Worm (Caenorhabditis elegans) whole organism, young adult: ENCODE measurements around the gene pals-30.

ENCODE experiments used
- B0019.2 ChIP-seq: fragments of 200-800 bp; sonication (Bioruptor generic); conservative IDR thresholded peaks from 2 replicates; pipeline ENCODE4 v1.3.6; 2022; ENCODE audit warnings: missing genetic modification reagents, missing genetic modification characterization, missing compliant biosample characterization
- B0261.1 ChIP-seq: sonication (generic microtip); optimal IDR thresholded peaks from 2 replicates; lab custom pipeline; 2016; ENCODE audit warnings: mild to moderate bottlenecking, missing genetic modification characterization, moderate library complexity, missing compliant biosample characterization
- D2030.7 ChIP-seq: fragments of 200-800 bp; sonication (Bioruptor generic); IDR thresholded peaks from 2 replicates; pipeline ENCODE4 v1.3.6; 2022; ENCODE audit warnings: missing genetic modification reagents, missing genetic modification characterization, missing compliant biosample characterization
- F10E7.11 ChIP-seq: sonication (generic microtip); optimal IDR thresholded peaks from 2 replicates; lab custom pipeline; 2017; ENCODE audit warnings: mild to moderate bottlenecking, missing genetic modification characterization, moderate library complexity, missing compliant biosample characterization
- F37B4.10 ChIP-seq: fragments of 200-800 bp; sonication (Bioruptor generic); IDR thresholded peaks from 2 replicates; pipeline ENCODE4 v1.3.6; 2022; ENCODE audit warnings: missing genetic modification characterization, missing compliant biosample characterization
- F49E8.2 ChIP-seq: sonication (generic microtip); optimal IDR thresholded peaks from 3 replicates; lab custom pipeline; 2017; ENCODE audit warnings: missing genetic modification characterization, mild to moderate bottlenecking, missing compliant biosample characterization, antibody characterized with exemption, moderate library complexity; ENCODE audit not compliant: insufficient read depth
- F57A8.1 ChIP-seq: fragments of 200-800 bp; sonication (Bioruptor generic); optimal IDR thresholded peaks from 2 replicates; lab custom pipeline; 2018; ENCODE audit warnings: mild to moderate bottlenecking, missing genetic modification characterization, moderate library complexity, missing compliant biosample characterization
- T07F8.4 ChIP-seq: sonication (generic microtip); optimal IDR thresholded peaks from 2 replicates; lab custom pipeline; 2016; ENCODE audit warnings: mild to moderate bottlenecking, missing genetic modification characterization, moderate library complexity, missing compliant biosample characterization
- Y79H2A.3 ChIP-seq: fragments of 200-800 bp; sonication (Bioruptor generic); conservative IDR thresholded peaks from 2 replicates; pipeline ENCODE4 v1.3.6; 2022; ENCODE audit warnings: missing genetic modification reagents, missing genetic modification characterization, missing compliant biosample characterization
- aptf-3 ChIP-seq: fragments of 200-800 bp; sonication (Bioruptor generic); IDR thresholded peaks from 2 replicates; pipeline ENCODE4 v1.3.6; 2022; ENCODE audit warnings: missing genetic modification characterization, missing compliant biosample characterization
- attf-3 ChIP-seq: fragments of 200-800 bp; sonication (Bioruptor generic); conservative IDR thresholded peaks from 2 replicates; pipeline ENCODE4 v1.3.6; 2022; ENCODE audit warnings: missing genetic modification reagents, missing genetic modification characterization, missing compliant biosample characterization
- attf-6 ChIP-seq: fragments of 200-800 bp; sonication (Bioruptor generic); IDR thresholded peaks from 2 replicates; pipeline ENCODE4 v1.3.6; 2022; ENCODE audit warnings: missing genetic modification reagents, missing genetic modification characterization, missing compliant biosample characterization
- ceh-100 ChIP-seq: fragments of 200-800 bp; sonication (Bioruptor generic); IDR thresholded peaks from 2 replicates; pipeline ENCODE4 v1.3.6; 2022; ENCODE audit warnings: missing genetic modification reagents, missing genetic modification characterization, missing compliant biosample characterization
- gei-17 ChIP-seq: fragments of 200-800 bp; sonication (Bioruptor generic); optimal IDR thresholded peaks from 2 replicates; lab custom pipeline; 2018; ENCODE audit warnings: mild to moderate bottlenecking, missing genetic modification characterization, missing compliant biosample characterization
- him-1 ChIP-seq: sonication (generic microtip); optimal IDR thresholded peaks from 2 replicates; lab custom pipeline; 2016; ENCODE audit warnings: missing genotype, missing genetic modification reagents, missing genetic modification characterization, missing compliant biosample characterization
- hmg-1.2 ChIP-seq: fragments of 200-800 bp; sonication (Bioruptor generic); IDR thresholded peaks from 2 replicates; pipeline ENCODE4 v1.3.6; 2022; ENCODE audit warnings: missing genetic modification reagents, missing genetic modification characterization, missing compliant biosample characterization
- hrde-1 ChIP-seq: sonication (generic microtip); optimal IDR thresholded peaks from 2 replicates; lab custom pipeline; 2016; ENCODE audit warnings: missing genetic modification characterization, mild to moderate bottlenecking, missing compliant biosample characterization, moderate library complexity, missing genotype, missing genetic modification reagents, borderline replicate concordance
- lag-1 ChIP-seq: fragments of 200-800 bp; sonication (Bioruptor generic); IDR thresholded peaks from 2 replicates; pipeline ENCODE4 v1.3.6; 2022; ENCODE audit warnings: missing genetic modification reagents, missing genetic modification characterization, missing compliant biosample characterization
- let-607 ChIP-seq, 2 experiments: fragments of 200-800 bp in 1 of 2; sonication (Bioruptor generic) in 1 of 2; sonication (generic microtip) in 1 of 2; optimal IDR thresholded peaks; 2 replicates each; lab custom pipeline; 2016 to 2018; ENCODE audit warnings: mild to moderate bottlenecking in 2 of 2, missing compliant biosample characterization in 2 of 2, missing genetic modification characterization in 2 of 2, moderate library complexity in 2 of 2, missing genotype in 1 of 2
- lin-40 ChIP-seq: sonication (generic microtip); optimal IDR thresholded peaks from 2 replicates; lab custom pipeline; 2016; ENCODE audit warnings: missing genetic modification characterization, mild to moderate bottlenecking, missing compliant biosample characterization, missing genotype, missing genetic modification reagents
- lsl-1 ChIP-seq: fragments of 200-800 bp; sonication (Bioruptor generic); optimal IDR thresholded peaks from 2 replicates; lab custom pipeline; 2018; ENCODE audit warnings: mild to moderate bottlenecking, missing genetic modification characterization, moderate library complexity, missing compliant biosample characterization
- mel-28 ChIP-seq: sonication (generic microtip); optimal IDR thresholded peaks from 2 replicates; lab custom pipeline; 2016; ENCODE audit warnings: borderline replicate concordance, mild to moderate bottlenecking, missing genetic modification characterization, missing compliant biosample characterization
- nfya-2 ChIP-seq: fragments of 200-800 bp; sonication (Bioruptor generic); IDR thresholded peaks from 2 replicates; pipeline ENCODE4 v1.3.6; 2022; ENCODE audit warnings: missing genetic modification reagents, missing genetic modification characterization, missing compliant biosample characterization
- nfyb-1 ChIP-seq: fragments of 200-800 bp; sonication (Bioruptor generic); IDR thresholded peaks from 2 replicates; pipeline ENCODE4 v1.3.6; 2022; ENCODE audit warnings: missing genetic modification reagents, missing genetic modification characterization, missing compliant biosample characterization
- nhr-179 ChIP-seq: sonication (generic microtip); optimal IDR thresholded peaks from 2 replicates; lab custom pipeline; 2016; ENCODE audit warnings: mild to moderate bottlenecking, missing genetic modification characterization, missing compliant biosample characterization
- nhr-80 ChIP-seq: sonication (generic microtip); optimal IDR thresholded peaks from 2 replicates; lab custom pipeline; 2016; ENCODE audit warnings: missing genetic modification characterization, missing compliant biosample characterization
- nhr-90 ChIP-seq: sonication (generic microtip); optimal IDR thresholded peaks from 2 replicates; lab custom pipeline; 2016; ENCODE audit warnings: missing genotype, mild to moderate bottlenecking, missing genetic modification characterization, missing compliant biosample characterization
- pbrm-1 ChIP-seq: fragments of 200-800 bp; sonication (Bioruptor generic); IDR thresholded peaks from 2 replicates; pipeline ENCODE4 v1.3.6; 2022; ENCODE audit warnings: missing genetic modification reagents, missing genetic modification characterization, missing compliant biosample characterization
- pha-4 ChIP-seq: fragments of 150-350 bp; sonication (generic microtip); optimal IDR thresholded peaks from 2 replicates; lab custom pipeline; 2014; ENCODE audit warnings: missing biosample characterization, missing genetic modification reagents, missing genetic modification characterization
- rcor-1 ChIP-seq: fragments of 200-800 bp; sonication (Bioruptor generic); IDR thresholded peaks from 2 replicates; pipeline ENCODE4 v1.3.6; 2022; ENCODE audit warnings: missing genetic modification reagents, missing genetic modification characterization, missing compliant biosample characterization
- sdz-38 ChIP-seq: sonication (generic microtip); optimal IDR thresholded peaks from 2 replicates; lab custom pipeline; 2016; ENCODE audit warnings: missing genotype, missing genetic modification characterization, missing compliant biosample characterization
- snpc-1.3 ChIP-seq: sonication (generic microtip); optimal IDR thresholded peaks from 2 replicates; lab custom pipeline; 2017; ENCODE audit warnings: missing genetic modification characterization, mild to moderate bottlenecking, missing compliant biosample characterization, antibody characterized with exemption, moderate library complexity, missing genotype, missing genetic modification reagents; ENCODE audit not compliant: insufficient read depth
- snpc-3.4 ChIP-seq: sonication (generic microtip); optimal IDR thresholded peaks from 2 replicates; lab custom pipeline; 2017; ENCODE audit warnings: missing genetic modification characterization, mild to moderate bottlenecking, missing compliant biosample characterization, antibody characterized with exemption, moderate library complexity, missing genotype, missing genetic modification reagents
- snpc-4 ChIP-seq, 5 experiments: fragments of 150-350 bp in 1 of 5; sonication (generic microtip) in 4 of 5; optimal IDR thresholded peaks; 2 replicates each; lab custom pipeline; 2014 to 2018; ENCODE audit warnings: missing genetic modification characterization in 5 of 5, missing biosample characterization in 3 of 5, antibody characterized with exemption in 2 of 5, mild to moderate bottlenecking in 2 of 5, missing compliant biosample characterization in 2 of 5, missing genotype in 2 of 5, moderate library complexity in 2 of 5, missing genetic modification reagents in 1 of 5
- somi-1 ChIP-seq: fragments of 200-800 bp; sonication (Bioruptor generic); optimal IDR thresholded peaks from 2 replicates; lab custom pipeline; 2018; ENCODE audit warnings: mild to moderate bottlenecking, missing genetic modification characterization, missing compliant biosample characterization
- tlf-1 ChIP-seq: fragments of 200-800 bp; sonication (Bioruptor generic); optimal IDR thresholded peaks from 2 replicates; lab custom pipeline; 2018; ENCODE audit warnings: mild to moderate bottlenecking, missing genetic modification characterization, missing compliant biosample characterization
- unc-130 ChIP-seq: sonication (generic microtip); optimal IDR thresholded peaks from 2 replicates; lab custom pipeline; 2016; ENCODE audit warnings: missing genetic modification reagents, missing genetic modification characterization, missing compliant biosample characterization
- zim-3 ChIP-seq: sonication (generic microtip); optimal IDR thresholded peaks from 2 replicates; lab custom pipeline; 2017; ENCODE audit warnings: mild to moderate bottlenecking, missing genetic modification characterization, moderate library complexity, missing compliant biosample characterization

pals-30 gene

DNA sequence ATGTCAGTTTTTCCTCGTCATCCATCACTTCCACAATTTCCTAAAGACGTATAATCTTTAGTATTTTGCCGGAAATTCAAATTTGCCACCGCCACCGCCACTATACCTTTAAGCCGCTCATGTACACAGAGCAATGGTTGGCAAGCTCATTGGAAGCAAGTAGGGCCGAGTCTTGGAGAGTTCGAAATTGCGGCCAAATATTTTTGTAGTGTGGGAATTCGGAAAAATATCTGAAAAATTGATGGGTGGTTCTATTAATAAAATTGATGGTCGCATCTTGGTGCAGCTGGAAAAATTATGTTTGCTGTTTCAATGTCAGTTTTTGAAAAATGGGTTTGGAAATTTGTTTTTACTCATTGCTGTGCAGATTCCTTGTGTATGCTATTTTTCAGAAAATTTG is 19.9 kb upstream of the pals-30 start:
- TF ChIP-seq F37B4.10 (GFP tag; lab: Robert Waterston, UW) (0 out of 2 replicates have a peak, but pooled peaks have one; percentile 81), hmg-1.2 (GFP tag; lab: Robert Waterston, UW) (no peak)

DNA sequence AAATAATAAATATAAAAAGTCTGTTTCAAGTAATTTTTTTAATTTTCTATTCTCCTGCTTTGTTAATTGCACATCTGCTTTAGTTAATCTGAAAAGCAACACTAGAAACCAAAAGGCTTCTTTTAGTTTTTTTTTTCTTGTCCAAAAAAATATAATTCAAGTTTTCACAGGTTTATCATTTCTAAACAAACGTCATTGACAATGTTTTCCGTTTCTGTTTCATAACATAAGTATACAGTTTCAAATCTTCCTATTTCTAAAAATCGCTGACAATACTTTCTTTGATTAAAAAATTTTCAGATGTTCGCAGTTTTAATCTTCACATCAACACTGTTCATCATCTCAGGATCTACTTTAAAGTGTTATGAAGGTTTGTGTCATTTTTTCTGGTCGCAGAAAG is 13.3 kb upstream of the pals-30 start, which contains the start of gene Y57G11B.2:
Y57G11B.2 (plus strand) TSS at position 301 of the 400 bp plus-strand sequence.
- no peak for TF ChIP-seq B0019.2
- TF ChIP-seq rcor-1 (GFP tag; lab: Robert Waterston, UW) = no peak
- no peak for TF ChIP-seq unc-130 (GFP tag; lab: Kevin White, UChicago)
- no peak for TF ChIP-seq F37B4.10 (GFP tag; lab: Robert Waterston, UW)
- TF ChIP-seq mel-28 = no peak
- TF ChIP-seq let-607 (tag; optimal IDR thresholded peaks at IDR 0.05; lab: Kevin White, UChicago) = no peak
- TF ChIP-seq hrde-1 (tag; lab: Kevin White, UChicago) = no peak
- no peak for TF ChIP-seq snpc-1.3 (tag; lab: Kevin White, UChicago)
- TF ChIP-seq nhr-179 (tag; lab: Kevin White, UChicago) = no peak
- TF ChIP-seq lin-40 (tag; lab: Kevin White, UChicago) = no peak
- TF ChIP-seq F57A8.1 (GFP tag; lab: Kevin White, UChicago) = no peak

DNA sequence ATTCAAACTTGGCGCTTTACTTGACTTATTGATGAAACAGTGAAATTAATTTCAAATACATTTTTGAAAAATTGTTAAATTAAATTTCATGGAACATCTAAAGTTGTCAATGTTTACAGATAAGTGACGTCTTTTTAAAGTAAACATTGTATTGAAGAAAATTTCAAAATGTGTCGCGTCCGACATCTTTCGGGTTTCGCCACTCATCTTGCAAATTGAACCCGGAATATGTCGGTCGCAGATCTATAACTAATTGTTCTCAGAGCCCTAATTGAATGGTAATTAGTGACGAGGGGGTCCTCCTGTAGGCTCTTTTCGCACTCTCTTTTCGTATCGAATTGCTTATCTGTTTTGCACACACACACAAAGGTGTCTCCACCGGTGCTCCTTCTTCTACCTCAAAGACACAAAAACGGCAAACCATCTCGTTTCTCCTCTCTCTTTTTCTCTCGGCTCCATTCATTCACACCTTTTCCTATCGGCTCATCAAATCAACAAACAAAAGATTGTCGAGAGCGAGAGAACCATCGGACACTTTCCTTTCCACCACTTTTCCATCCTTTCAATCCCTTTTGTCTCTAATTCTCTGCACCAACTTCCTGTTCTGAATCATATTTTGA is 11.0 kb upstream of the pals-30 start:
- TF ChIP-seq zim-3 (tag; lab: Kevin White, UChicago) (no peak), T07F8.4 (tag; lab: Kevin White, UChicago) (no peak), tlf-1 (no peak), nhr-80 (peak; percentile 44), Y79H2A.3 (GFP tag; lab: Robert Waterston, UW) (no peak), attf-6 (GFP tag; lab: Robert Waterston, UW) (peak; percentile 27; the same call in 1 of the 2 replicates), him-1 (tag; lab: Kevin White, UChicago) (no peak), F49E8.2 (tag; lab: Kevin White, UChicago) (no peak), snpc-4 (GFP tag; optimal IDR thresholded peaks at IDR 0.05; lab: Kevin White, UChicago) (peak; percentile 34), snpc-4 (tag; optimal IDR thresholded peaks at IDR 0.05; lab: Kevin White, UChicago) (peak; percentile 8 to 87 (median 44)), ceh-100 (GFP tag; lab: Robert Waterston, UW) (no peak)

DNA sequence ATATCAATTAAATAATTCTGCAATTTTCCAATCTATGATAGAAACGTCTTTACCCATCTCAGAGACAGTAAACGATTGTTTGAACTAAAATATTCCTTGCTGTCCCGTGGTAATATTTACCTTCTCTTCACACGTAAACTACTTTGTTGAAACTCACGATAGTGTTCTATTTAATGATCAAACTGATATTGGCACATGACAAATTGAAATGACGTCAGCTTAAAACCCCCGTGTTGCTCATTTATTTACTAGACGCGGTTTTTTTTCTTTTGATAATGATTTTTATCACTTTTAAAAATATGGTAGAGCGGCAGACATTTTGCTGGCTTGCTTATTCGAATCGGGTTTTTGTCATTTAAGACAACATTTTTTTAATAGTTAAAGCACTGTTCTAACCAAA is 9.9 kb upstream of the pals-30 start:
- no peak for TF ChIP-seq pbrm-1 (GFP tag; lab: Robert Waterston, UW)
- no peak for TF ChIP-seq sdz-38 (tag; lab: Kevin White, UChicago)
- TF ChIP-seq pha-4 (tag; lab: Kevin White, UChicago) = peak; percentile 20
- TF ChIP-seq nfya-2 = no peak
- TF ChIP-seq, all 124 proteins: peak for 1

DNA sequence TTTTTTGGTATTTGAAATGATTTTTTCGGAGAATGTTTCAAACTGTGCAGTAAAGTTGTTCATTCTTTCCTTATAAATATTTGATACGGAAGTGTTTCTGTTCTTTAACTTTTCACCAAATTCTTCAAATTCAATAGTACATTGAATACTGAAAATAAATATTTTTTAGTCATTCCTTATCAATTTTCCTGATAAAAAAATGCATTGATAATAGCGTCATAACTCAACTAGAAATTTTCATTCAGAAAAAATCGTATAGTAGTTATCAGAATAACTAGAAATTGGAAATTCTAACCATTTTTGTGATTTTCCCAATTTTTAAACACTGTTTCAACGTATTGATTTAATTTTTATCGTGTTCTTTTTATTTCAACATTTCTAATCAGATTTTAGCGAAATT is 7.5 kb upstream of the pals-30 start:
- TF ChIP-seq F57A8.1 (GFP tag; lab: Kevin White, UChicago) = no peak
- TF ChIP-seq gei-17 (GFP tag; lab: Kevin White, UChicago) = no peak
- TF ChIP-seq T07F8.4 (tag; lab: Kevin White, UChicago) = no peak
- TF ChIP-seq F10E7.11 (tag; lab: Kevin White, UChicago) = no peak
- TF ChIP-seq let-607 (tag; optimal IDR thresholded peaks at IDR 0.05; lab: Kevin White, UChicago) = no peak
- TF ChIP-seq tlf-1 = no peak
- TF ChIP-seq hrde-1 (tag; lab: Kevin White, UChicago) = no peak
- no peak for TF ChIP-seq lsl-1
- no peak for TF ChIP-seq attf-3
- no peak for TF ChIP-seq Y79H2A.3 (GFP tag; lab: Robert Waterston, UW)
- no peak for TF ChIP-seq somi-1 (GFP tag; lab: Kevin White, UChicago)
- TF ChIP-seq D2030.7 = no peak
- no peak for TF ChIP-seq lag-1 (GFP tag; lab: Robert Waterston, UW)
- no peak for TF ChIP-seq aptf-3
- TF ChIP-seq nfyb-1 (GFP tag; lab: Robert Waterston, UW) = no peak
- TF ChIP-seq ceh-100 (GFP tag; lab: Robert Waterston, UW) = no peak
- TF ChIP-seq snpc-3.4 = no peak
- no peak for TF ChIP-seq mel-28
- TF ChIP-seq nhr-90 (tag; lab: Kevin White, UChicago) = no peak
- no peak for TF ChIP-seq B0261.1 (tag; lab: Kevin White, UChicago)
